Worm (Caenorhabditis elegans): ENCODE results near the gene F46F5.11.

F46F5.11 gene

ce11 chrII:764385-764784 lies 44.2 kb upstream of the F46F5.11 start:
- TF ChIP-seq elt-3 (tag; optimal IDR thresholded peaks at IDR 0.05) (no peak), zag-1 (tag; optimal IDR thresholded peaks at IDR 0.05) (no peak), Y55F3AM.14 (GFP tag; optimal IDR thresholded peaks at IDR 0.05) (no peak), skn-1 (tag; optimal IDR thresholded peaks at IDR 0.05) (no peak), nhr-25 (tag; optimal IDR thresholded peaks at IDR 0.05) (no peak), lin-11 (tag; optimal IDR thresholded peaks at IDR 0.05) (no peak), fos-1 (tag; optimal IDR thresholded peaks at IDR 0.05) (peak; percentile 67)

ce11 chrII:765219-765618 lies 43.3 kb upstream of the F46F5.11 start, which contains the start of gene C08G5.7:
TSS of gene C08G5.7 (minus strand) at chrII:765319.
- TF ChIP-seq nhr-23 (tag; optimal IDR thresholded peaks at IDR 0.05) (no peak), crh-2 (tag; optimal IDR thresholded peaks at IDR 0.05) (no peak), unc-62 (GFP tag; optimal IDR thresholded peaks at IDR 0.05) (no peak), nhr-12 (tag; optimal IDR thresholded peaks at IDR 0.05) (no peak), unc-55 (GFP tag; optimal IDR thresholded peaks at IDR 0.05) (no peak), nhr-10 (tag; optimal IDR thresholded peaks at IDR 0.05) (no peak), lin-11 (tag; optimal IDR thresholded peaks at IDR 0.05) (no peak), sma-9 (GFP tag; optimal IDR thresholded peaks at IDR 0.05) (no peak), sma-9 (tag; optimal IDR thresholded peaks at IDR 0.05) (no peak), ama-1 (optimal IDR thresholded peaks at IDR 0.05) (no peak), elt-3 (tag; optimal IDR thresholded peaks at IDR 0.05) (no peak), snpc-4 (tag; optimal IDR thresholded peaks at IDR 0.05) (no peak), sma-3 (GFP tag; optimal IDR thresholded peaks at IDR 0.05) (no peak), ztf-1 (GFP tag; conservative IDR thresholded peaks at IDR 0.05) (no peak)

- TF ChIP-seq nhr-237 (tag; optimal IDR thresholded peaks at IDR 0.05) = no peak
- TF ChIP-seq unc-55 (GFP tag; optimal IDR thresholded peaks at IDR 0.05) = no peak
- no peak for TF ChIP-seq nhr-25 (tag; optimal IDR thresholded peaks at IDR 0.05)
- no peak for TF ChIP-seq blmp-1 (tag; optimal IDR thresholded peaks at IDR 0.05; ENCODE audit: insufficient read depth)
- TF ChIP-seq ztf-1 (GFP tag; conservative IDR thresholded peaks at IDR 0.05) = no peak
- TF ChIP-seq ztf-11 (tag; optimal IDR thresholded peaks at IDR 0.05) = no peak
- TF ChIP-seq nhr-23 (tag; optimal IDR thresholded peaks at IDR 0.05) = no peak
- no peak for TF ChIP-seq nhr-12 (tag; optimal IDR thresholded peaks at IDR 0.05)
- TF ChIP-seq peb-1 (tag; optimal IDR thresholded peaks at IDR 0.05) = no peak
- TF ChIP-seq snpc-4 (tag; optimal IDR thresholded peaks at IDR 0.05) = no peak
- no peak for TF ChIP-seq nhr-77 (tag; optimal IDR thresholded peaks at IDR 0.05)
- TF ChIP-seq nhr-129 (tag; optimal IDR thresholded peaks at IDR 0.05) = no peak
- no peak for TF ChIP-seq nhr-6 (tag; optimal IDR thresholded peaks at IDR 0.05)
- TF ChIP-seq sma-9 (GFP tag; optimal IDR thresholded peaks at IDR 0.05) = no peak
- no peak for TF ChIP-seq sma-9 (tag; optimal IDR thresholded peaks at IDR 0.05)
- TF ChIP-seq C34F6.9 (tag; optimal IDR thresholded peaks at IDR 0.05) = no peak
- no peak for TF ChIP-seq F13H6.1 (tag; optimal IDR thresholded peaks at IDR 0.05)
- TF ChIP-seq lin-13 (GFP tag; optimal IDR thresholded peaks at IDR 0.05) = no peak
- no peak for TF ChIP-seq mab-5 (tag; optimal IDR thresholded peaks at IDR 0.05)
- no peak for TF ChIP-seq lin-39 (tag; optimal IDR thresholded peaks at IDR 0.05)
- no peak for TF ChIP-seq lsy-2 (tag; optimal IDR thresholded peaks at IDR 0.05)
Observed at ce11 chrII:769250-769649, 39.3 kb upstream of the F46F5.11 start.

- TF ChIP-seq peb-1 (tag; optimal IDR thresholded peaks at IDR 0.05) = no peak
- no peak for TF ChIP-seq R02D3.7 (tag; optimal IDR thresholded peaks at IDR 0.05)
- no peak for TF ChIP-seq nhr-77 (tag; optimal IDR thresholded peaks at IDR 0.05)
- no peak for TF ChIP-seq unc-55 (GFP tag; optimal IDR thresholded peaks at IDR 0.05)
- TF ChIP-seq snpc-4 (tag; optimal IDR thresholded peaks at IDR 0.05) = no peak
- no peak for TF ChIP-seq mdl-1 (tag; optimal IDR thresholded peaks at IDR 0.05)
- TF ChIP-seq Y55F3AM.14 (GFP tag; optimal IDR thresholded peaks at IDR 0.05) = no peak
- no peak for TF ChIP-seq lin-39 (tag; optimal IDR thresholded peaks at IDR 0.05)
- TF ChIP-seq sma-9 (GFP tag; optimal IDR thresholded peaks at IDR 0.05) = no peak
- TF ChIP-seq sma-9 (tag; optimal IDR thresholded peaks at IDR 0.05) = no peak
- no peak for TF ChIP-seq nhr-21 (tag; optimal IDR thresholded peaks at IDR 0.05)
Observed at ce11 chrII:770253-770652, 38.3 kb upstream of the F46F5.11 start, which contains the start of gene C08G5.6. TSS of gene C08G5.6 (plus strand) at chrII:770553.

- TF ChIP-seq ama-1 (optimal IDR thresholded peaks at IDR 0.05) (no peak), ztf-11 (tag; optimal IDR thresholded peaks at IDR 0.05) (no peak), gmeb-1 (tag; optimal IDR thresholded peaks at IDR 0.05) (no peak), lin-13 (GFP tag; optimal IDR thresholded peaks at IDR 0.05) (no peak), sma-3 (GFP tag; optimal IDR thresholded peaks at IDR 0.05) (no peak), C34F6.9 (tag; optimal IDR thresholded peaks at IDR 0.05) (no peak), Y55F3AM.14 (GFP tag; optimal IDR thresholded peaks at IDR 0.05) (no peak), lin-11 (tag; optimal IDR thresholded peaks at IDR 0.05) (no peak), ZK546.5 (tag; optimal IDR thresholded peaks at IDR 0.05) (no peak), ceh-16 (tag; optimal IDR thresholded peaks at IDR 0.05) (no peak), nhr-77 (tag; optimal IDR thresholded peaks at IDR 0.05) (no peak), ceh-82 (tag; optimal IDR thresholded peaks at IDR 0.05) (no peak), lin-39 (tag; optimal IDR thresholded peaks at IDR 0.05) (no peak), nhr-10 (tag; optimal IDR thresholded peaks at IDR 0.05) (no peak), snpc-4 (tag; optimal IDR thresholded peaks at IDR 0.05) (no peak), ztf-4 (tag; optimal IDR thresholded peaks at IDR 0.05) (no peak), dmd-4 (tag; optimal IDR thresholded peaks at IDR 0.05) (no peak), sma-9 (GFP tag; optimal IDR thresholded peaks at IDR 0.05) (no peak), sma-9 (tag; optimal IDR thresholded peaks at IDR 0.05) (no peak), sem-4 (tag; optimal IDR thresholded peaks at IDR 0.05) (no peak), nhr-6 (tag; optimal IDR thresholded peaks at IDR 0.05) (no peak)
Observed at ce11 chrII:773830-774229, 34.7 kb upstream of the F46F5.11 start.
